Worm (Caenorhabditis elegans) whole organism, L4 larva: ENCODE results near the gene str-57.

Source experiments
- D1046.2 ChIP-seq: fragments of 200-800 bp; sonication (Bioruptor generic); IDR thresholded peaks from 2 replicates; pipeline ENCODE4 v1.3.6; 2022; ENCODE audit warnings: missing genetic modification characterization, missing compliant biosample characterization
- F37D6.2 ChIP-seq: sonication (generic microtip); optimal IDR thresholded peaks from 2 replicates; lab custom pipeline; 2016; ENCODE audit warnings: mild to moderate bottlenecking, missing genetic modification characterization, missing compliant biosample characterization
- R02D3.7 ChIP-seq: fragments of 150-350 bp; sonication (generic microtip); optimal IDR thresholded peaks from 3 replicates; lab custom pipeline; 2014; ENCODE audit warnings: missing biosample characterization, missing genetic modification characterization
- T20F7.1 ChIP-seq: fragments of 200-800 bp; sonication (Bioruptor generic); optimal IDR thresholded peaks from 2 replicates; lab custom pipeline; 2018; ENCODE audit warnings: mild to moderate bottlenecking, missing genetic modification characterization, missing compliant biosample characterization
- ZK546.5 ChIP-seq, 2 experiments: sonication (generic microtip); optimal IDR thresholded peaks; 2 replicates each; lab custom pipeline; 2017; ENCODE audit warnings: missing biosample characterization in 2 of 2, missing genetic modification characterization in 2 of 2
- ama-1 ChIP-seq: fragments of 150-350 bp; optimal IDR thresholded peaks from 2 replicates; lab custom pipeline; 2014; ENCODE audit warnings: inconsistent platforms, mixed read lengths
- ceh-20 ChIP-seq: fragments of 200-800 bp; sonication (Bioruptor generic); IDR thresholded peaks from 2 replicates; pipeline ENCODE4 v1.3.6; 2022; ENCODE audit warnings: missing genetic modification reagents, missing genetic modification characterization, missing compliant biosample characterization
- ceh-28 ChIP-seq: fragments of 150-350 bp; optimal IDR thresholded peaks from 2 replicates; lab custom pipeline; 2014; ENCODE audit warnings: missing biosample characterization, missing genetic modification reagents, missing genetic modification characterization
- daf-12 ChIP-seq: fragments of 150-350 bp; optimal IDR thresholded peaks from 2 replicates; lab custom pipeline; 2014; ENCODE audit warnings: missing biosample characterization, missing genetic modification reagents, missing genetic modification characterization
- daf-16 ChIP-seq, 3 experiments: sonication (generic microtip); optimal IDR thresholded peaks; 2 replicates each; lab custom pipeline; 2016 to 2017; ENCODE audit warnings: missing genetic modification characterization in 3 of 3, missing genetic modification reagents in 3 of 3, mild to moderate bottlenecking in 2 of 3, missing compliant biosample characterization in 2 of 3, missing biosample characterization in 1 of 3, moderate library complexity in 1 of 3
- daf-8 ChIP-seq: fragments of 200-800 bp; sonication (Bioruptor generic); IDR thresholded peaks from 2 replicates; pipeline ENCODE4 v1.3.6; 2022; ENCODE audit warnings: missing genetic modification characterization, missing compliant biosample characterization
- dmd-8 ChIP-seq: fragments of 200-800 bp; sonication (Bioruptor generic); IDR thresholded peaks from 2 replicates; pipeline ENCODE4 v1.3.6; 2022; ENCODE audit warnings: missing genetic modification characterization, missing compliant biosample characterization
- dpl-1 ChIP-seq: fragments of 150-350 bp; optimal IDR thresholded peaks from 2 replicates; lab custom pipeline; 2014; ENCODE audit warnings: missing biosample characterization, missing genetic modification reagents, missing genetic modification characterization
- duxl-1 ChIP-seq: sonication (generic microtip); optimal IDR thresholded peaks from 2 replicates; lab custom pipeline; 2016; ENCODE audit warnings: mild to moderate bottlenecking, missing genetic modification characterization, moderate library complexity, missing compliant biosample characterization; ENCODE audit not compliant: poor library complexity
- egl-27 ChIP-seq: sonication (generic microtip); optimal IDR thresholded peaks from 3 replicates; lab custom pipeline; 2017; ENCODE audit warnings: missing biosample characterization, missing genetic modification reagents, missing genetic modification characterization
- egl-43 ChIP-seq: fragments of 200-800 bp; sonication (Bioruptor generic); IDR thresholded peaks from 2 replicates; pipeline ENCODE4 v1.3.6; 2022; ENCODE audit warnings: missing genetic modification reagents, missing genetic modification characterization, missing compliant biosample characterization
- fos-1 ChIP-seq: fragments of 150-350 bp; optimal IDR thresholded peaks from 2 replicates; lab custom pipeline; 2014; ENCODE audit warnings: missing biosample characterization, missing genetic modification characterization
- hlh-11 ChIP-seq: fragments of 200-800 bp; sonication (Bioruptor generic); optimal IDR thresholded peaks from 2 replicates; lab custom pipeline; 2018; ENCODE audit warnings: mild to moderate bottlenecking, missing genetic modification characterization, missing compliant biosample characterization
- hmg-1.1 ChIP-seq: fragments of 200-800 bp; sonication (Bioruptor generic); IDR thresholded peaks from 2 replicates; pipeline ENCODE4 v1.3.6; 2022; ENCODE audit warnings: missing genetic modification reagents, missing genetic modification characterization, missing compliant biosample characterization
- jun-1 ChIP-seq: fragments of 150-350 bp; optimal IDR thresholded peaks from 2 replicates; lab custom pipeline; 2014; ENCODE audit warnings: missing biosample characterization, missing genetic modification reagents, missing genetic modification characterization
- lin-1 ChIP-seq: fragments of 200-800 bp; sonication (Bioruptor generic); IDR thresholded peaks from 2 replicates; pipeline ENCODE4 v1.3.6; 2022; ENCODE audit warnings: missing genetic modification reagents, missing genetic modification characterization, missing compliant biosample characterization
- lin-39 ChIP-seq: fragments of 150-350 bp; optimal IDR thresholded peaks from 2 replicates; lab custom pipeline; 2014; ENCODE audit warnings: missing biosample characterization, missing genetic modification reagents, missing genetic modification characterization
- lsy-2 ChIP-seq, 2 experiments: fragments of 150-350 bp in 1 of 2; sonication (generic microtip) in 1 of 2; optimal IDR thresholded peaks; 2 replicates each; lab custom pipeline; 2014 to 2017; ENCODE audit warnings: missing biosample characterization in 2 of 2, missing genetic modification characterization in 2 of 2
- madf-5 ChIP-seq, 2 experiments: fragments of 200-800 bp; sonication (Bioruptor generic); IDR thresholded peaks; 2 replicates each; pipeline ENCODE4 v1.3.6; 2022; ENCODE audit warnings: missing compliant biosample characterization in 2 of 2, missing genetic modification characterization in 2 of 2
- mdt-29 ChIP-seq: fragments of 200-800 bp; sonication (Bioruptor generic); IDR thresholded peaks from 2 replicates; pipeline ENCODE4 v1.3.6; 2022; ENCODE audit warnings: missing genetic modification reagents, missing genetic modification characterization, missing compliant biosample characterization
- mep-1 ChIP-seq: fragments of 150-350 bp; sonication (generic microtip); optimal IDR thresholded peaks from 3 replicates; lab custom pipeline; 2014; ENCODE audit warnings: missing biosample characterization, missing genetic modification characterization
- mes-2 ChIP-seq: sonication (generic microtip); optimal IDR thresholded peaks from 2 replicates; lab custom pipeline; 2016; ENCODE audit warnings: missing genotype, mild to moderate bottlenecking, missing genetic modification characterization, missing compliant biosample characterization; ENCODE audit not compliant: poor library complexity, severe bottlenecking
- mxl-2 ChIP-seq: fragments of 200-800 bp; sonication (Bioruptor generic); conservative IDR thresholded peaks from 2 replicates; pipeline ENCODE4 v1.3.6; 2022; ENCODE audit warnings: missing genetic modification reagents, missing genetic modification characterization, missing compliant biosample characterization
- mxl-3 ChIP-seq: fragments of 200-800 bp; sonication (Bioruptor generic); optimal IDR thresholded peaks from 2 replicates; lab custom pipeline; 2018; ENCODE audit warnings: mild to moderate bottlenecking, missing genetic modification characterization, missing compliant biosample characterization
- nhr-10 ChIP-seq: fragments of 150-350 bp; optimal IDR thresholded peaks from 2 replicates; lab custom pipeline; 2014; ENCODE audit warnings: missing biosample characterization, missing genetic modification characterization
- nhr-11 ChIP-seq: fragments of 150-350 bp; optimal IDR thresholded peaks from 2 replicates; lab custom pipeline; 2014; ENCODE audit warnings: missing biosample characterization, missing genetic modification characterization
- nhr-28 ChIP-seq: fragments of 150-350 bp; optimal IDR thresholded peaks from 2 replicates; lab custom pipeline; 2014; ENCODE audit warnings: missing biosample characterization, missing genetic modification characterization
- nhr-42 ChIP-seq: fragments of 200-800 bp; sonication (Bioruptor generic); IDR thresholded peaks from 2 replicates; pipeline ENCODE4 v1.3.6; 2022; ENCODE audit warnings: missing genetic modification characterization, missing compliant biosample characterization
- nhr-77 ChIP-seq: fragments of 150-350 bp; optimal IDR thresholded peaks from 2 replicates; lab custom pipeline; 2014; ENCODE audit warnings: missing biosample characterization, missing genetic modification characterization
- pqm-1 ChIP-seq: sonication (generic microtip); optimal IDR thresholded peaks from 2 replicates; lab custom pipeline; 2017; ENCODE audit warnings: missing biosample characterization, missing genetic modification characterization
- rbr-2 ChIP-seq: sonication (generic microtip); optimal IDR thresholded peaks from 2 replicates; lab custom pipeline; 2016; ENCODE audit warnings: missing genotype, missing genetic modification characterization, missing compliant biosample characterization
- saeg-2 ChIP-seq: fragments of 200-800 bp; sonication (Bioruptor generic); IDR thresholded peaks from 2 replicates; pipeline ENCODE4 v1.3.6; 2022; ENCODE audit warnings: missing genetic modification reagents, missing genetic modification characterization, missing compliant biosample characterization
- set-16 ChIP-seq: fragments of 200-800 bp; sonication (Bioruptor generic); IDR thresholded peaks from 2 replicates; pipeline ENCODE4 v1.3.6; 2022; ENCODE audit warnings: missing genetic modification reagents, missing genetic modification characterization, missing compliant biosample characterization
- snpc-1.2 ChIP-seq: fragments of 200-800 bp; sonication (Bioruptor generic); IDR thresholded peaks from 2 replicates; pipeline ENCODE4 v1.3.6; 2022; ENCODE audit warnings: missing genetic modification reagents, missing genetic modification characterization, missing compliant biosample characterization
- snpc-4 ChIP-seq: fragments of 150-350 bp; optimal IDR thresholded peaks from 2 replicates; lab custom pipeline; 2014; ENCODE audit warnings: missing biosample characterization, missing genetic modification characterization
- spr-1 ChIP-seq: sonication (generic microtip); optimal IDR thresholded peaks from 2 replicates; lab custom pipeline; 2016; ENCODE audit warnings: mild to moderate bottlenecking, missing genetic modification characterization, missing compliant biosample characterization
- unc-130 ChIP-seq: sonication (generic microtip); optimal IDR thresholded peaks from 2 replicates; lab custom pipeline; 2016; ENCODE audit warnings: missing genetic modification reagents, missing genetic modification characterization, missing compliant biosample characterization
- unc-62 ChIP-seq, 3 experiments: fragments of 150-350 bp in 1 of 3; sonication (generic microtip); optimal IDR thresholded peaks in 2 of 3; peaks in 1 of 3; 1 replicate in 1 of 3; 2 replicates in 2 of 3; lab custom pipeline; 2014 to 2017; ENCODE audit warnings: missing biosample characterization in 3 of 3, missing genetic modification characterization in 3 of 3, missing genetic modification reagents in 3 of 3, missing genotype in 1 of 3
- vab-7 ChIP-seq: fragments of 200-800 bp; sonication (Bioruptor generic); IDR thresholded peaks from 2 replicates; pipeline ENCODE4 v1.3.6; 2022; ENCODE audit warnings: missing genetic modification reagents, missing genetic modification characterization, missing compliant biosample characterization
- zag-1 ChIP-seq: fragments of 150-350 bp; optimal IDR thresholded peaks from 2 replicates; lab custom pipeline; 2014; ENCODE audit warnings: missing biosample characterization, missing genetic modification characterization
- zip-11 ChIP-seq: fragments of 200-800 bp; sonication (Bioruptor generic); IDR thresholded peaks from 2 replicates; pipeline ENCODE4 v1.3.6; 2022; ENCODE audit warnings: missing genetic modification characterization, missing compliant biosample characterization
- ztf-7 ChIP-seq: fragments of 150-350 bp; optimal IDR thresholded peaks from 2 replicates; lab custom pipeline; 2014; ENCODE audit warnings: missing biosample characterization, missing genetic modification characterization

Gene str-57

ce11 chrV:15914774-15915173 is 44.3 kb downstream of the str-57 start:
- no peak for TF ChIP-seq ceh-20 (GFP tag; lab: Robert Waterston, UW)
- no peak for TF ChIP-seq mes-2
- no peak for TF ChIP-seq zag-1 (tag; lab: Kevin White, UChicago)
- no peak for TF ChIP-seq hmg-1.1 (GFP tag; lab: Robert Waterston, UW)
- TF ChIP-seq saeg-2 (GFP tag; lab: Robert Waterston, UW) = no peak
- no peak; the same call in 1 of the 2 replicates for TF ChIP-seq vab-7 (GFP tag; lab: Robert Waterston, UW)
- TF ChIP-seq T20F7.1 (GFP tag; lab: Kevin White, UChicago) = no peak
- no peak for TF ChIP-seq dpl-1 (GFP tag; lab: Kevin White, UChicago)
- no peak for TF ChIP-seq mxl-2
- TF ChIP-seq nhr-77 (tag; lab: Kevin White, UChicago) = no peak
- 0 out of 2 replicates have a peak, but pooled peaks have one; percentile 23 for TF ChIP-seq dmd-8 (GFP tag; lab: Robert Waterston, UW)
- TF ChIP-seq D1046.2 (GFP tag; lab: Robert Waterston, UW) = no peak
- TF ChIP-seq ZK546.5 (tag; optimal IDR thresholded peaks at IDR 0.05; lab: Kevin White, UChicago) = no peak
- TF ChIP-seq set-16 (GFP tag; lab: Robert Waterston, UW) = peak; percentile 57

DNA sequence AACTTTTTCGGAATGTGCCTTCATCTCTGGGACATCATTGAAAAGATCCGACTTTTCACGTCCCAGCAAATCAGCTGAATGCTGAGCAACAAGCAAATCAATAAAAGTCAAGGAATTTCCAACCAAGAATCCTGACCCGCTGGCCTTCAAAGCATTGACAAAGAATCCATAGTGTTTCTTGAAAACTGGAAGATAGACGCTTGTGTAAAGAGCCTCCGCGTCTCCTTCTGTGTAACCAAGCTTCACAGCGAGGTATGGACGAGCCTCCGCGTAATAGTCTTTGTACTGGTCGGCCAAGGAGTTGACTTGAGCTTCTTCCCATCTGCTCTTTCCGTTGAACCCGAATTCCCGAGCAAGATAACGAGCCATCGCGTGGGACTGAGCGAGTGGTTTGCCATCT is 44.9 kb downstream of the str-57 start:
- TF ChIP-seq lsy-2 (tag; optimal IDR thresholded peaks at IDR 0.05; lab: Kevin White, UChicago) (no peak), unc-62 (GFP tag; optimal IDR thresholded peaks at IDR 0.05 in 1 of 2; lab: Kevin White, UChicago) (peak in 1 of 2 experiments; percentile 92), unc-62 (tag; optimal IDR thresholded peaks at IDR 0.05; lab: Kevin White, UChicago) (no peak), F37D6.2 (tag; lab: Kevin White, UChicago) (no peak)

- TF ChIP-seq egl-27 (tag; lab: Kevin White, UChicago) = no peak
- TF ChIP-seq ceh-28 (tag; lab: Kevin White, UChicago) = no peak
- TF ChIP-seq snpc-1.2 (GFP tag; lab: Robert Waterston, UW) = no peak
- no peak for TF ChIP-seq zip-11 (GFP tag; lab: Robert Waterston, UW)
- no peak for TF ChIP-seq ZK546.5 (tag; optimal IDR thresholded peaks at IDR 0.05; lab: Kevin White, UChicago)
- TF ChIP-seq spr-1 (tag; lab: Kevin White, UChicago) = no peak
- no peak for TF ChIP-seq daf-8
- no peak for TF ChIP-seq daf-12 (tag; lab: Kevin White, UChicago)
- no peak for TF ChIP-seq unc-130 (GFP tag; lab: Kevin White, UChicago)
- TF ChIP-seq madf-5 (GFP tag; IDR thresholded peaks at IDR 0.05; lab: Robert Waterston, UW) = no peak
- TF ChIP-seq mep-1 (tag; lab: Kevin White, UChicago) = no peak
- TF ChIP-seq jun-1 (tag; lab: Kevin White, UChicago) = no peak
- peak; percentile 72 for TF ChIP-seq pqm-1 (tag; lab: Kevin White, UChicago)
- no peak for TF ChIP-seq lsy-2 (tag; optimal IDR thresholded peaks at IDR 0.05; lab: Kevin White, UChicago)
- 0 out of 2 replicates have a peak, but pooled peaks have one; percentile 18 for TF ChIP-seq lin-1 (GFP tag; lab: Robert Waterston, UW)
- TF ChIP-seq duxl-1 (tag; lab: Kevin White, UChicago) = no peak
- TF ChIP-seq ama-1 (lab: Kevin White, UChicago) = no peak
- TF ChIP-seq R02D3.7 (tag; lab: Kevin White, UChicago) = no peak
- peak; percentile 71 for TF ChIP-seq nhr-28 (tag; lab: Kevin White, UChicago)
- peak; percentile 51 for TF ChIP-seq mxl-3 (GFP tag; lab: Kevin White, UChicago)
- no peak for TF ChIP-seq nhr-42
- no peak for TF ChIP-seq F37D6.2 (tag; lab: Kevin White, UChicago)
- no peak for TF ChIP-seq nhr-11 (tag; lab: Kevin White, UChicago)
- no peak for TF ChIP-seq nhr-10 (tag; lab: Kevin White, UChicago)
- no peak for TF ChIP-seq mes-2
- no peak for TF ChIP-seq snpc-4 (tag; lab: Kevin White, UChicago)
- no peak for TF ChIP-seq lin-39 (tag; lab: Kevin White, UChicago)
- TF ChIP-seq mxl-2 = no peak
- no peak for TF ChIP-seq dmd-8 (GFP tag; lab: Robert Waterston, UW)
- no peak for TF ChIP-seq nhr-77 (tag; lab: Kevin White, UChicago)
- no peak for TF ChIP-seq dpl-1 (GFP tag; lab: Kevin White, UChicago)
- no peak for TF ChIP-seq egl-43 (GFP tag; lab: Robert Waterston, UW)
- no peak for TF ChIP-seq ztf-7 (tag; lab: Kevin White, UChicago)
- TF ChIP-seq hlh-11 (tag; lab: Kevin White, UChicago) = peak; percentile 32
- TF ChIP-seq mdt-29 (GFP tag; lab: Robert Waterston, UW) = no peak
- no peak for TF ChIP-seq rbr-2
- TF ChIP-seq fos-1 (tag; lab: Kevin White, UChicago) = no peak
- TF ChIP-seq hmg-1.1 (GFP tag; lab: Robert Waterston, UW) = no peak
- TF ChIP-seq daf-16 (GFP tag; optimal IDR thresholded peaks at IDR 0.05; lab: Kevin White, UChicago) = no peak
- TF ChIP-seq daf-16 (tag; optimal IDR thresholded peaks at IDR 0.05; lab: Kevin White, UChicago) = peak; percentile 79
Observed at ce11 chrV:15915919-15916318, 45.5 kb downstream of the str-57 start, which contains the start of gene gst-38. gst-38 (minus strand) TSS chrV:15916070.
